Worm (Caenorhabditis elegans) whole organism, L1 larva: ENCODE measurements around the gene clec-76.

Experiments
- alr-1 ChIP-seq: fragments of 200-800 bp; sonication (Bioruptor generic); optimal IDR thresholded peaks from 2 replicates; lab custom pipeline; 2018; ENCODE audit warnings: borderline replicate concordance, mild to moderate bottlenecking, missing genetic modification characterization, missing compliant biosample characterization
- ama-1 ChIP-seq: fragments of 150-350 bp; optimal IDR thresholded peaks from 2 replicates; lab custom pipeline; 2014
- ceh-8 ChIP-seq: fragments of 200-800 bp; sonication (Bioruptor generic); optimal IDR thresholded peaks from 2 replicates; lab custom pipeline; 2018; ENCODE audit warnings: mild to moderate bottlenecking, missing genetic modification characterization, moderate library complexity, missing compliant biosample characterization
- efl-3 ChIP-seq: fragments of 200-800 bp; sonication (Bioruptor generic); optimal IDR thresholded peaks from 2 replicates; lab custom pipeline; 2018; ENCODE audit warnings: mild to moderate bottlenecking, missing genetic modification characterization, missing compliant biosample characterization
- mdl-1 ChIP-seq, 2 experiments: fragments of 150-350 bp; optimal IDR thresholded peaks; 2 replicates each; lab custom pipeline; 2014 to 2017; ENCODE audit warnings: missing biosample characterization in 2 of 2, missing genetic modification characterization in 2 of 2, inconsistent platforms in 1 of 2
- nhr-47 ChIP-seq: sonication (generic microtip); optimal IDR thresholded peaks from 2 replicates; lab custom pipeline; 2016; ENCODE audit warnings: mild to moderate bottlenecking, missing genetic modification characterization, moderate library complexity, missing compliant biosample characterization
- nhr-76 ChIP-seq: sonication (generic microtip); optimal IDR thresholded peaks from 2 replicates; lab custom pipeline; 2017; ENCODE audit warnings: missing biosample characterization, missing genetic modification characterization
- pqm-1 ChIP-seq: sonication (generic microtip); optimal IDR thresholded peaks from 3 replicates; lab custom pipeline; 2017; ENCODE audit warnings: missing biosample characterization, missing genetic modification characterization

- TF ChIP-seq nhr-76 (tag; lab: Kevin White, UChicago) (no peak), pqm-1 (no peak), ama-1 (no peak), efl-3 (GFP tag; lab: Kevin White, UChicago) (no peak), mdl-1 (tag; optimal IDR thresholded peaks at IDR 0.05; lab: Kevin White, UChicago) (no peak), alr-1 (tag; lab: Kevin White, UChicago) (no peak), nhr-47 (no peak), ceh-8 (GFP tag; lab: Kevin White, UChicago) (no peak)
Measured at ce11 chrIV:3915296-3915695, 49.8 kb upstream of the clec-76 start, which contains the start of gene srz-20.
